Worm (Caenorhabditis elegans) whole organism, L4 larva: ENCODE results near the gene srt-15.

Experiments
- aly-2 ChIP-seq: sonication (generic microtip); optimal IDR thresholded peaks from 2 replicates; lab custom pipeline; 2018; ENCODE audit warnings: missing biosample characterization, missing genetic modification characterization
- ceh-32 ChIP-seq: sonication (generic microtip); optimal IDR thresholded peaks from 2 replicates; lab custom pipeline; 2016; ENCODE audit warnings: mild to moderate bottlenecking, missing genetic modification characterization, missing compliant biosample characterization; ENCODE audit not compliant: poor library complexity
- lin-13 ChIP-seq: fragments of 150-350 bp; optimal IDR thresholded peaks from 2 replicates; lab custom pipeline; 2014; ENCODE audit warnings: missing biosample characterization, missing genetic modification reagents, missing genetic modification characterization

ce11 chrV:3014185-3014584 is 47.8 kb downstream of the srt-15 start, which contains the start of gene K12D9.1:
- no peak for TF ChIP-seq ceh-32 (tag; lab: Kevin White, UChicago)
- TF ChIP-seq lin-13 (GFP tag; lab: Kevin White, UChicago) = no peak
- no peak for TF ChIP-seq aly-2 (tag; lab: Kevin White, UChicago)
